Fruit fly (Drosophila melanogaster): ENCODE results near the gene Rab3-GEF.

Rab3-GEF gene

DNA sequence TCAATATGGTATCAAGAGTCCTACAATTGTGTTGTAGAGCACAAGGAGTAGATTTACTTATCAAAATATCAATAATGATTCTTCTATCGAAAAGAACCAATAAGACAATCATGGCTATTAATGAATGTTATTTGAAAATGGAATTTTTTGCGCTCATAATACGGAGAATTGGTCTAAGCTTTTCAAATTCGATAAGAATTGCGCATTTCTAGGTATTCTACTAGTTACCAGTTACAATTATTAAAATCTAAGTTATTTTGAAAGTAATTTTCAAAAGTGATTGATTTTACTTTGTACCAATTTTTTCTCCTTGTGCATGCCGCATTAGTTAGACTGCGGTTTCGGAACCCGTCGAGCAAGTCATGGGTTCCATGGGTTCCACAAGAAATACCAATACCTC lies 19.3 kb upstream of the Rab3-GEF start:
- TF ChIP-seq usp (GFP tag; optimal IDR thresholded peaks at IDR 0.05) (no peak), pan (optimal IDR thresholded peaks at IDR 0.05) (no peak), Dll (optimal IDR thresholded peaks at IDR 0.05) (no peak), CG8478 (optimal IDR thresholded peaks at IDR 0.05) (no peak), EcR (GFP tag; optimal IDR thresholded peaks at IDR 0.05) (no peak), psq (optimal IDR thresholded peaks at IDR 0.05) (no peak)

DNA sequence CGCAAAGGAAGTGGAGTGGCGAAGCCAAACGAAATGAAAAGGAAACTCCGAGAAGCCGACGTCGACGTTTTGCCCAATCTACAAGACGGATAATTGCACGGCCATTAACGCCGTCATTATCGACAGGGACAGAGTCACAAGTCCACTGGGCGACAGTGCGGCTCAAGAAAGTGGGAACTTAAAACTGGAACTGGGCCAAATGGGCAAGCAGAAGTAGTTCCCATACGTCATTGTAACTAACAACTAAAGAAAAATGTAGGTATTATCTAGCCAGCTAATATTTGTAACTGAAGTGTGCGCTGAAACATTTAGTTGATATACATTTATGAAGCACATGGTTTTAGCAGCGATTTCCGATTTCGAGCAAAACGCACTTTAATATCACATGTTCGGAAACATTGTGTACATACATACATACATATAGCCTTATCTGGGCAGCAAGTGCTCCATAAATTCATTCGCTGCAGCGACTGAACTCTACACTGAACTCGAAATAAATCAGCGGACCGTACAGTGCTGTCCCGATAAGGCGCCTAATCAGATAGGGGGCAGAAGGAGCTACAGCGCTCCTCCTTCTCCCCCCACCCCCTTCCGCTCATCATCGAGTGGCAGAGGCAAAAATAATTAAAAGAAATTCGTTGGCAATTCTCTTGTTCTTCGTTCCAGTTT lies 18.5 kb upstream of the Rab3-GEF start:
- no peak for TF ChIP-seq CG8478 (optimal IDR thresholded peaks at IDR 0.05)
- no peak for TF ChIP-seq usp (GFP tag; optimal IDR thresholded peaks at IDR 0.05)
- no peak for TF ChIP-seq EcR (GFP tag; optimal IDR thresholded peaks at IDR 0.05)
- no peak for TF ChIP-seq psq (optimal IDR thresholded peaks at IDR 0.05)
- no peak for TF ChIP-seq Dll (optimal IDR thresholded peaks at IDR 0.05)
- no peak for TF ChIP-seq pan (optimal IDR thresholded peaks at IDR 0.05)

dm6 chrX:15074646-15075351 lies 14.7 kb upstream of the Rab3-GEF start:
- TF ChIP-seq pan (optimal IDR thresholded peaks at IDR 0.05) (no peak), EcR (GFP tag; optimal IDR thresholded peaks at IDR 0.05) (no peak), psq (optimal IDR thresholded peaks at IDR 0.05) (no peak), usp (GFP tag; optimal IDR thresholded peaks at IDR 0.05) (no peak), Dll (optimal IDR thresholded peaks at IDR 0.05) (no peak), CG8478 (optimal IDR thresholded peaks at IDR 0.05) (no peak)

DNA sequence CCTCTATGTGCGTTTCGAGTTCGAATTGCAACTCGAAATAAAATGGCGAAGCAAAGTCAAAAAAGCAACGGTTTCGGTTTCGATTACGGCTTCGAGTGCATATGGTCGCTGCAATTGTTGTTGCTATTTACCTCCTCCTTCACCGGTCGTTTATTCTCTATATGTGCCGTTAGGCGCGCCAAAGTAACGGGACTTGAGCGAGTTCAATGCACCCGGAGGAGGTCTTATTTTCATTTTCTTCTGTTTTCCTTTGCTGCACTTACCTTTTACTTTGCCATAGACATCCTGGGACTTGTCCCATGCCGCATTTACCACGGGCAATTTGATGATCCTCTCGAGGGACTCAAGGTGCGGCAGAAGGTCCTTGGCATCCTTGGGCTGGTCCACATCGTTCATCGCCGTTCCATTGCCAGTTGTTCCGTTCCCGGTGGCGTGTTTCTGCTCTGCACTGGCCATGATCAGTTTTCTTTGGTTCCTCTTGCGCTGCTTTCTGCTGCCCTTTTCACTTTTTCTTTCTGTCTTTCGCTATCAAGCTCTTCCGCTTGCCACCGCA lies 13.9 kb upstream of the Rab3-GEF start:
- TF ChIP-seq usp (GFP tag; optimal IDR thresholded peaks at IDR 0.05): no peak
- TF ChIP-seq EcR (GFP tag; optimal IDR thresholded peaks at IDR 0.05): peak; percentile 46 to 84

- TF ChIP-seq Dll (optimal IDR thresholded peaks at IDR 0.05) (no peak), psq (optimal IDR thresholded peaks at IDR 0.05) (no peak), pan (optimal IDR thresholded peaks at IDR 0.05) (no peak), CG8478 (optimal IDR thresholded peaks at IDR 0.05) (no peak), usp (GFP tag; optimal IDR thresholded peaks at IDR 0.05) (no peak), EcR (GFP tag; optimal IDR thresholded peaks at IDR 0.05) (no peak)
These were observed 13.4 kb upstream of the Rab3-GEF start, which contains the start of gene Lsd-2 for dm6 chrX:15076038-15076575. Gene Lsd-2 (minus strand): TSS chrX:15076220.

DNA sequence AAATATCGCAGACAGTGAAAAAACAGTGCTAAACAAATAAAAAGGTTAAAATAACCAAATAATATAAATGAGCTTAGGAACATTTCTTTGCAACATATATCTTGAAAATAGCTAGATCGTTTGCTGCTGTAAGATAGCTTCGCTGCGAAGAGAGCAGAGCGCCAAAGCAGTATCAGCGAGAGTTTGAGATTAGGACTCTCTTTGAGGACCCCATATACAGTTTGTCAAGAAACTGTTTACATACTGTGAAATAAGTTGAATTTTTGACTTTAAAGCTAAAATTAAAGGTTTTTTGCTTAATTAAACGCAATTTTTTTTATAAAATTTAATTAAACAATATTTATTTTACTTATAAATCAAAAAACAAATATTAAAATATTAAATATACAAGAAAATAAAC lies 12.9 kb upstream of the Rab3-GEF start:
- no peak for TF ChIP-seq pan (optimal IDR thresholded peaks at IDR 0.05)
- TF ChIP-seq EcR (GFP tag; optimal IDR thresholded peaks at IDR 0.05): no peak
- TF ChIP-seq usp (GFP tag; optimal IDR thresholded peaks at IDR 0.05): no peak
- TF ChIP-seq CG8478 (optimal IDR thresholded peaks at IDR 0.05): no peak
- no peak for TF ChIP-seq Dll (optimal IDR thresholded peaks at IDR 0.05)
- no peak for TF ChIP-seq psq (optimal IDR thresholded peaks at IDR 0.05)

DNA sequence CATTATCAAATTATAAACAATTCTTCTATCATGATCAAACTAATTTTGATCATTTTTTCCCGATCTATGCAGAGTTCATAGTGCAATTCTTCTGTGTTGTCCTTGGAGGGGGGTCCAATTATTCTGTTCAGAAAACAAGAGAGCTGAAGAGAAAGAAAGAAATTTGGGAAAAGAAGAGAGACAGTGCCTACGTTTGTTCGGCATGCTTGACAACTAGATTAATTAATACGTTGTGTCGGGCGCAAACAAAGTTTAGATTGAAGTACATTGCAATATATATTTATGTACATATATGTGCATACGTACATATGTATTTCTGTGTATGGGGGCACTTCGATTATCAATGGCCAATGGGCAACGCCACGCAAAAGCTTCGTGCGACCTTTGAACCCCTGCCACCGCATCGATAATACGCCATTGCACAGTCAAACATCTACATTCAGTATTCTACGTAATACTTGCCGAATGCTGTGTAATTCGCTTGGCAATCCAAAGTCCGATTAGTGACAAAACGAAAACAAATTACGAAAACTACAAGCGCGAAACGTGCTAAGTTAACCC lies 11.8 kb upstream of the Rab3-GEF start:
- TF ChIP-seq pan (optimal IDR thresholded peaks at IDR 0.05) (no peak), usp (GFP tag; optimal IDR thresholded peaks at IDR 0.05) (no peak), CG8478 (optimal IDR thresholded peaks at IDR 0.05) (no peak), Dll (optimal IDR thresholded peaks at IDR 0.05) (no peak), EcR (GFP tag; optimal IDR thresholded peaks at IDR 0.05) (no peak), psq (optimal IDR thresholded peaks at IDR 0.05) (no peak)

dm6 chrX:15078394-15078793 lies 11.1 kb upstream of the Rab3-GEF start:
- TF ChIP-seq usp (GFP tag; optimal IDR thresholded peaks at IDR 0.05): no peak
- TF ChIP-seq pan (optimal IDR thresholded peaks at IDR 0.05): no peak
- no peak for TF ChIP-seq Dll (optimal IDR thresholded peaks at IDR 0.05)
- no peak for TF ChIP-seq psq (optimal IDR thresholded peaks at IDR 0.05)
- TF ChIP-seq EcR (GFP tag; optimal IDR thresholded peaks at IDR 0.05): no peak
- TF ChIP-seq CG8478 (optimal IDR thresholded peaks at IDR 0.05): no peak

DNA sequence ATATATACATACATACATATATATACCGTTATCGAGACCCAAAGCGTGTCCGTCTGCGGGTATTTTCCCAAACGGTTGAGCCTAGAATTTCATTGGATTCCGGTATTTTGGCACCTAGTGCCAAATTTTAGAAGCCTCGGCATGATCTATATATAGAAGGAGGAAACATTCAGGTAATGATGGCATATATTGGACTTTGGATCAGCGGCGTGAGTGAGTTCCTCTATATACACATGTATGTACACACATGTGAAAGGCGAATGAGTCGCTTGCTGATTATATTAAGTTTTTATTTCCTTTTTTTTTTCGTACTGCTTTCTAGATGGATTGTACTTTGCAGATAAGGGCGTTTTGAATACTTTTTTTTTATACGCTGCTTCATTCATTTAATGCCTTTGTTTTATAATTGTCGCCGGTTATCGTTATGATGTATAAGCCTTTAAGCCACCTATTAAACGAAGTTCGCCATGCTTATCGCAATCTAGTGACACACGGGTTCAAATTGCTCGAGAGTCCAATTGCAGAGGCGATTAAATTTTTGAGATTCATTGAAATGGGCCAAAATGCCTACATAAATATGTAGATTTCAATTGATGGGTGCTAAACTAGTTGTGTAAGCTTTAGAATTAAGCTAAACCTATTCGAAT lies 10.2 kb upstream of the Rab3-GEF start:
- TF ChIP-seq usp (GFP tag; optimal IDR thresholded peaks at IDR 0.05) (no peak), Dll (optimal IDR thresholded peaks at IDR 0.05) (no peak), pan (optimal IDR thresholded peaks at IDR 0.05) (no peak), psq (optimal IDR thresholded peaks at IDR 0.05) (no peak), EcR (GFP tag; optimal IDR thresholded peaks at IDR 0.05) (no peak), CG8478 (optimal IDR thresholded peaks at IDR 0.05) (no peak)

dm6 chrX:15079945-15080344 lies 9.5 kb upstream of the Rab3-GEF start:
- TF ChIP-seq EcR (GFP tag; optimal IDR thresholded peaks at IDR 0.05) (no peak), Dll (optimal IDR thresholded peaks at IDR 0.05) (no peak), CG8478 (optimal IDR thresholded peaks at IDR 0.05) (no peak), usp (GFP tag; optimal IDR thresholded peaks at IDR 0.05) (no peak), pan (optimal IDR thresholded peaks at IDR 0.05) (no peak), psq (optimal IDR thresholded peaks at IDR 0.05) (no peak)

DNA sequence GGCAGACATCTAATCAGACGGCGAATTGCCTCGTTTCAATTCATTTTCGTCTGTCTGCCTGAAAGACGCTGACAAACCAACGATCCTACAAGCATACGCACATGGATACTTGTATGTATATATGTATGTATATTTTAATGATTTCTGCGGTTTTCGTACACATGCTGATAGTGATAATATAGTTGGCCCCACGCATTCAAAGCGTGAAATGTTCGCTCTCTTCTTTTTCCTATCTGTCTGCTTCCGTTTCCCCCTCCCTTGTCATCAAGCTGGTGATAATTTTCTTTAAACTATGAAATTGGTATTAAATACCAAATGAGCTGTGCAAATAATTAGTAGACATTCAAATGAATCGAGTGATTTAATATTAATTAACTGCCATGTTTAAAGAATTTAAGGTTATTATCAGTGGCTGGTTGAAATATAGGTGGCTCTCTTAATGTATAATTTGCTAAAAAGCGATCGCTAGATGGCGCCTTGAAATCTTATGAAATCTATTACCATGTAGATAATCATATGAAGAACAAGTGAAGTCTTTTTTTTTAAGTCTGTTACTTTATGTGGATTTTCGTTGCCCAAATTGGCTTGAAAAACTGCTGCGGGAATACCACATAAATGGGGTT lies 8.6 kb upstream of the Rab3-GEF start, which contains the start of gene CG33177:
CG33177 (plus strand) TSS at position 588 of the 623 bp plus-strand sequence.
- TF ChIP-seq EcR (GFP tag; optimal IDR thresholded peaks at IDR 0.05): no peak
- no peak for TF ChIP-seq CG8478 (optimal IDR thresholded peaks at IDR 0.05)
- TF ChIP-seq pan (optimal IDR thresholded peaks at IDR 0.05): no peak
- no peak for TF ChIP-seq usp (GFP tag; optimal IDR thresholded peaks at IDR 0.05)
- TF ChIP-seq Dll (optimal IDR thresholded peaks at IDR 0.05): no peak
- no peak for TF ChIP-seq psq (optimal IDR thresholded peaks at IDR 0.05)
